Fruit fly (Drosophila melanogaster): ENCODE measurements around the gene CG14151.

dm6 chr3L:10626199-10626598 lies 2.1 kb downstream of the CG14151 start, which contains the start of gene CG34238:
- TF ChIP-seq dsx (GFP tag; optimal IDR thresholded peaks at IDR 0.05; ENCODE audit: poor library complexity, severe bottlenecking) (no peak), fd59A (GFP tag; optimal IDR thresholded peaks at IDR 0.05) (no peak), Met (GFP tag; optimal IDR thresholded peaks at IDR 0.05) (no peak), CG8319 (GFP tag; optimal IDR thresholded peaks at IDR 0.05) (no peak), spab (GFP tag; optimal IDR thresholded peaks at IDR 0.05) (no peak), CG6163 (GFP tag; IDR thresholded peaks at IDR 0.05) (no peak), CG4318 (GFP tag; optimal IDR thresholded peaks at IDR 0.05) (no peak), fd85E (GFP tag; optimal IDR thresholded peaks at IDR 0.05) (no peak), Sox14 (GFP tag; optimal IDR thresholded peaks at IDR 0.05) (no peak)

All from whole organism, prepupa.